Fruit fly (Drosophila melanogaster): ENCODE measurements around the gene SPE.

Gene SPE

dm6 chr3R:23725711-23726349 lies 39.8 kb downstream of the SPE start (continued):
- no peak for TF ChIP-seq TFAM (GFP tag; optimal IDR thresholded peaks at IDR 0.05)
- 0 out of 2 replicates have a peak, but pooled peaks have one; percentile 14 for TF ChIP-seq CG32767 (GFP tag; IDR thresholded peaks at IDR 0.05)
- no peak for TF ChIP-seq pita (GFP tag; optimal IDR thresholded peaks at IDR 0.05)
- peak; percentile 30 for TF ChIP-seq CG12299 (tag; optimal IDR thresholded peaks at IDR 0.05)
- peak; percentile 11 for TF ChIP-seq CG13775 (GFP tag; optimal IDR thresholded peaks at IDR 0.05)
- no peak for TF ChIP-seq NK7.1 (GFP tag; optimal IDR thresholded peaks at IDR 0.05)
- no peak for TF ChIP-seq CG10209 (GFP tag; optimal IDR thresholded peaks at IDR 0.05)
- TF ChIP-seq Med (GFP tag) = peak; percentile 72
- no peak for TF ChIP-seq CG8388 (GFP tag; optimal IDR thresholded peaks at IDR 0.05)
- TF ChIP-seq Adf1 (GFP tag; IDR thresholded peaks at IDR 0.05) = peak; percentile 17; the same call in 1 of the 2 replicates
- TF ChIP-seq amos (GFP tag; IDR thresholded peaks at IDR 0.05; ENCODE audit: partially characterized antibody) = no peak
- TF ChIP-seq mirr (GFP tag; optimal IDR thresholded peaks at IDR 0.05) = peak; percentile 63
- TF ChIP-seq CG12071 (GFP tag; optimal IDR thresholded peaks at IDR 0.05) = peak; percentile 52
- peak; percentile 33 for TF ChIP-seq CG2120 (GFP tag; optimal IDR thresholded peaks at IDR 0.05)
- TF ChIP-seq cg (GFP tag; optimal IDR thresholded peaks at IDR 0.05) = peak; percentile 44
- TF ChIP-seq Nf-YC (tag; optimal IDR thresholded peaks at IDR 0.05) = peak; percentile 14
- no peak for TF ChIP-seq B-H1 (GFP tag; IDR thresholded peaks at IDR 0.05)
- peak; percentile 40 for TF ChIP-seq CG15514 (GFP tag; optimal IDR thresholded peaks at IDR 0.05)
- no peak for TF ChIP-seq CG11456 (GFP tag; IDR thresholded peaks at IDR 0.05)
- TF ChIP-seq CG4404 (GFP tag; IDR thresholded peaks at IDR 0.05) = no peak
- TF ChIP-seq cwo (GFP tag; optimal IDR thresholded peaks at IDR 0.05) = peak; percentile 49
- no peak for TF ChIP-seq CG6272 (GFP tag; IDR thresholded peaks at IDR 0.05)
- TF ChIP-seq lab (GFP tag; optimal IDR thresholded peaks at IDR 0.05) = peak; percentile 68
- TF ChIP-seq Ada2b (GFP tag; IDR thresholded peaks at IDR 0.05) = no peak
- TF ChIP-seq Oaz (GFP tag; IDR thresholded peaks at IDR 0.05) = no peak
- no peak for TF ChIP-seq sisA (GFP tag; IDR thresholded peaks at IDR 0.05)
- peak; percentile 49; the same call in 1 of the 2 replicates for TF ChIP-seq Atf6 (GFP tag; IDR thresholded peaks at IDR 0.05)
- TF ChIP-seq Mes4 (GFP tag; optimal IDR thresholded peaks at IDR 0.05) = no peak
- TF ChIP-seq E2f1 (GFP tag; IDR thresholded peaks at IDR 0.05) = no peak
- no peak for TF ChIP-seq otp (GFP tag; IDR thresholded peaks at IDR 0.05)
- peak; percentile 10 for TF ChIP-seq CG3407 (GFP tag; optimal IDR thresholded peaks at IDR 0.05)
- peak; percentile 61 for TF ChIP-seq sd (tag; optimal IDR thresholded peaks at IDR 0.05)
- no peak for TF ChIP-seq hbn (GFP tag; IDR thresholded peaks at IDR 0.05; ENCODE audit: partially characterized antibody)
- no peak for TF ChIP-seq Abd-B (GFP tag; optimal IDR thresholded peaks at IDR 0.05)
- no peak for TF ChIP-seq btn (GFP tag; optimal IDR thresholded peaks at IDR 0.05)
- no peak for TF ChIP-seq CG1832 (GFP tag; optimal IDR thresholded peaks at IDR 0.05)
- TF ChIP-seq CkIIα-i1 (GFP tag; IDR thresholded peaks at IDR 0.05) = no peak
- no peak for TF ChIP-seq Awh (GFP tag; IDR thresholded peaks at IDR 0.05)
- no peak for TF ChIP-seq CG6689 (GFP tag; IDR thresholded peaks at IDR 0.05)
- TF ChIP-seq zfh2 (GFP tag; optimal IDR thresholded peaks at IDR 0.05) = no peak
- TF ChIP-seq gro (GFP tag; optimal IDR thresholded peaks at IDR 0.05) = no peak
- no peak for TF ChIP-seq cato (GFP tag; optimal IDR thresholded peaks at IDR 0.05; ENCODE audit: borderline replicate concordance)
- peak; percentile 40 for TF ChIP-seq nau (GFP tag; optimal IDR thresholded peaks at IDR 0.05)
- peak; percentile 26 for TF ChIP-seq CG9437 (GFP tag; optimal IDR thresholded peaks at IDR 0.05)
- TF ChIP-seq CG15011 (GFP tag; optimal IDR thresholded peaks at IDR 0.05) = no peak
- no peak for TF ChIP-seq psq (GFP tag; optimal IDR thresholded peaks at IDR 0.05)
- TF ChIP-seq CG14050 (GFP tag; IDR thresholded peaks at IDR 0.05) = no peak
- TF ChIP-seq Dad (GFP tag; optimal IDR thresholded peaks at IDR 0.05) = no peak
- no peak for TF ChIP-seq ab (GFP tag; optimal IDR thresholded peaks at IDR 0.05)
- TF ChIP-seq inv (GFP tag; IDR thresholded peaks at IDR 0.05; ENCODE audit: partially characterized antibody) = no peak
